Worm (Caenorhabditis elegans): Measurements from ENCODE around the gene ssna-1.
A peak's percentile ranks its signal among the peaks of the same experiment; 100 is the strongest.

ssna-1 gene

ce11 chrIV:393409-393930, 5.6 kb downstream of the ssna-1 start, which contains the start of the genes T07A9.15 and nog-1 (continued):
- TF ChIP-seq pag-3 (tag; optimal IDR thresholded peaks at IDR 0.05; ENCODE audit: borderline replicate concordance, insufficient read depth) (no peak), rnt-1 (tag; optimal IDR thresholded peaks at IDR 0.05) (peak; percentile 73), elt-3 (tag; optimal IDR thresholded peaks at IDR 0.05) (peak in 2 of 6 experiments; percentile 22 to 48), dpl-1 (GFP tag; optimal IDR thresholded peaks at IDR 0.05) (peak; percentile 71 to 75 (median 73)), efl-1 (optimal IDR thresholded peaks at IDR 0.05) (peak; percentile 73 to 78), efl-1 (GFP tag; optimal IDR thresholded peaks at IDR 0.05 in 1 of 2) (peak; percentile 73 to 97), nhr-19 (GFP tag; conservative IDR thresholded peaks at IDR 0.05) (peak; percentile 54), C04F5.9 (tag; optimal IDR thresholded peaks at IDR 0.05) (peak; percentile 7), sox-4 (tag; optimal IDR thresholded peaks at IDR 0.05) (peak; percentile 6), lsy-2 (tag; optimal IDR thresholded peaks at IDR 0.05) (peak; percentile 98 to 99), fkh-8 (tag; optimal IDR thresholded peaks at IDR 0.05) (peak; percentile 69), lin-13 (GFP tag; optimal IDR thresholded peaks at IDR 0.05) (peak; percentile 44), hpl-2 (GFP tag; optimal IDR thresholded peaks at IDR 0.05) (peak; percentile 41), nhr-20 (tag; optimal IDR thresholded peaks at IDR 0.05) (peak; percentile 65), aly-2 (tag; optimal IDR thresholded peaks at IDR 0.05) (peak; percentile 37), grh-1 (GFP tag; IDR thresholded peaks at IDR 0.05) (no peak), lin-15B (tag; optimal IDR thresholded peaks at IDR 0.05) (no peak), F16B12.6 (tag; optimal IDR thresholded peaks at IDR 0.05) (peak; percentile 98), nhr-237 (tag; optimal IDR thresholded peaks at IDR 0.05) (peak; percentile 1), irx-1 (tag; optimal IDR thresholded peaks at IDR 0.05) (peak; percentile 6), ceh-90 (tag; optimal IDR thresholded peaks at IDR 0.05) (no peak), mef-2 (tag; optimal IDR thresholded peaks at IDR 0.05) (no peak), mep-1 (tag; optimal IDR thresholded peaks at IDR 0.05) (peak; percentile 89), swsn-7 (tag; optimal IDR thresholded peaks at IDR 0.05) (peak; percentile 72)

- TF ChIP-seq nhr-47 (tag; optimal IDR thresholded peaks at IDR 0.05), result peak; percentile 3
- TF ChIP-seq hlh-17 (GFP tag; optimal IDR thresholded peaks at IDR 0.05; ENCODE audit: borderline replicate concordance), result no peak
- TF ChIP-seq aly-2 (tag; optimal IDR thresholded peaks at IDR 0.05), result peak; percentile 73
- peak; percentile 36 for TF ChIP-seq nhr-85 (tag)
- peak; percentile 3 for TF ChIP-seq ama-1 (optimal IDR thresholded peaks at IDR 0.05)
- peak in 1 of 2 experiments; percentile 20 for TF ChIP-seq lsy-2 (tag; optimal IDR thresholded peaks at IDR 0.05)
- no peak for TF ChIP-seq fkh-8 (tag; optimal IDR thresholded peaks at IDR 0.05)
Observed at ce11 chrIV:396373-396772, 8.5 kb downstream of the ssna-1 start, which contains the start of gene rrp-8. TSS of gene rrp-8 (plus strand) at chrIV:396545.

- TF ChIP-seq sox-4 (tag; optimal IDR thresholded peaks at IDR 0.05) (no peak), blmp-1 (tag; optimal IDR thresholded peaks at IDR 0.05) (no peak), xbp-1 (tag; optimal IDR thresholded peaks at IDR 0.05) (no peak), tlp-1 (tag; optimal IDR thresholded peaks at IDR 0.05) (no peak), vab-15 (tag; optimal IDR thresholded peaks at IDR 0.05) (no peak), ceh-90 (tag; optimal IDR thresholded peaks at IDR 0.05) (no peak), hpl-2 (GFP tag; optimal IDR thresholded peaks at IDR 0.05) (no peak), irx-1 (tag; optimal IDR thresholded peaks at IDR 0.05) (no peak), jun-1 (tag; optimal IDR thresholded peaks at IDR 0.05) (no peak), elt-2 (tag; optimal IDR thresholded peaks at IDR 0.05) (no peak), nhr-84 (tag; optimal IDR thresholded peaks at IDR 0.05) (no peak), aha-1 (tag; optimal IDR thresholded peaks at IDR 0.05) (no peak), zip-4 (GFP tag; optimal IDR thresholded peaks at IDR 0.05) (no peak), ceh-82 (tag; optimal IDR thresholded peaks at IDR 0.05) (no peak), nhr-12 (tag; optimal IDR thresholded peaks at IDR 0.05) (no peak)
Observed at ce11 chrIV:401395-401794, 13.5 kb downstream of the ssna-1 start, which contains the start of gene gpa-4. TSS of gene gpa-4 (plus strand) at chrIV:401695.
